Worm (Caenorhabditis elegans) whole organism, late embryonic: ENCODE measurements around the gene Y39E4A.1.

Experiments used
- C08G9.2 ChIP-seq: sonication (generic microtip); optimal IDR thresholded peaks from 2 replicates; lab custom pipeline; 2016; ENCODE audit warnings: mild to moderate bottlenecking, missing genetic modification characterization, moderate library complexity, missing compliant biosample characterization
- Y22D7AL.16 ChIP-seq: sonication (generic microtip); optimal IDR thresholded peaks from 2 replicates; lab custom pipeline; 2016; ENCODE audit warnings: missing genetic modification characterization, missing compliant biosample characterization
- ceh-14 ChIP-seq: sonication (generic microtip); optimal IDR thresholded peaks from 2 replicates; lab custom pipeline; 2016; ENCODE audit warnings: missing genotype, missing genetic modification characterization, missing compliant biosample characterization
- ceh-22 ChIP-seq: sonication (generic microtip); optimal IDR thresholded peaks from 2 replicates; lab custom pipeline; 2017; ENCODE audit warnings: missing biosample characterization, missing genetic modification characterization
- ceh-31 ChIP-seq: sonication (generic microtip); optimal IDR thresholded peaks from 2 replicates; lab custom pipeline; 2016; ENCODE audit warnings: missing genetic modification characterization, missing compliant biosample characterization
- ceh-34 ChIP-seq: sonication (generic microtip); optimal IDR thresholded peaks from 2 replicates; lab custom pipeline; 2016; ENCODE audit warnings: mild to moderate bottlenecking, missing genetic modification characterization, missing compliant biosample characterization
- ceh-48 ChIP-seq: sonication (generic microtip); optimal IDR thresholded peaks from 2 replicates; lab custom pipeline; 2016; ENCODE audit warnings: missing genetic modification characterization, inconsistent platforms, missing compliant biosample characterization
- ceh-9 ChIP-seq: sonication (generic microtip); optimal IDR thresholded peaks from 2 replicates; lab custom pipeline; 2016; ENCODE audit warnings: mild to moderate bottlenecking, missing genetic modification characterization, inconsistent platforms, missing compliant biosample characterization
- che-1 ChIP-seq: sonication (generic microtip); optimal IDR thresholded peaks from 2 replicates; lab custom pipeline; 2016; ENCODE audit warnings: mild to moderate bottlenecking, missing genetic modification characterization, missing compliant biosample characterization
- dmd-4 ChIP-seq: sonication (generic microtip); optimal IDR thresholded peaks from 2 replicates; lab custom pipeline; 2016; ENCODE audit warnings: borderline replicate concordance, missing genetic modification characterization, missing compliant biosample characterization
- elt-2 ChIP-seq: sonication (generic microtip); optimal IDR thresholded peaks from 2 replicates; lab custom pipeline; 2016; ENCODE audit warnings: missing genetic modification reagents, missing genetic modification characterization, missing compliant biosample characterization
- elt-4 ChIP-seq: sonication (generic microtip); optimal IDR thresholded peaks from 2 replicates; lab custom pipeline; 2016; ENCODE audit warnings: missing genetic modification characterization, missing compliant biosample characterization
- ets-4 ChIP-seq: sonication (generic microtip); optimal IDR thresholded peaks from 2 replicates; lab custom pipeline; 2016; ENCODE audit warnings: missing genetic modification characterization, missing compliant biosample characterization
- eyg-1 ChIP-seq: sonication (generic microtip); optimal IDR thresholded peaks from 2 replicates; lab custom pipeline; 2016; ENCODE audit warnings: missing genotype, missing genetic modification characterization, missing compliant biosample characterization
- fax-1 ChIP-seq: sonication (generic microtip); optimal IDR thresholded peaks from 2 replicates; lab custom pipeline; 2016; ENCODE audit warnings: missing genotype, missing genetic modification characterization, missing compliant biosample characterization
- fkh-6 ChIP-seq: sonication (generic microtip); optimal IDR thresholded peaks from 2 replicates; lab custom pipeline; 2016; ENCODE audit warnings: missing genetic modification characterization, missing compliant biosample characterization
- hlh-6 ChIP-seq: sonication (generic microtip); optimal IDR thresholded peaks from 2 replicates; lab custom pipeline; 2016; ENCODE audit warnings: missing genotype, missing genetic modification characterization, missing compliant biosample characterization
- hlh-8 ChIP-seq: sonication (generic microtip); optimal IDR thresholded peaks from 2 replicates; lab custom pipeline; 2016; ENCODE audit warnings: missing genotype, missing genetic modification characterization, missing compliant biosample characterization
- lim-6 ChIP-seq: sonication (generic microtip); optimal IDR thresholded peaks from 2 replicates; lab custom pipeline; 2016; ENCODE audit warnings: missing genetic modification characterization, missing compliant biosample characterization
- lin-11 ChIP-seq: fragments of 200-800 bp; sonication (Bioruptor generic); optimal IDR thresholded peaks from 2 replicates; lab custom pipeline; 2018; ENCODE audit warnings: mild to moderate bottlenecking, missing genetic modification characterization, missing compliant biosample characterization
- madf-2 ChIP-seq: sonication (generic microtip); optimal IDR thresholded peaks from 2 replicates; lab custom pipeline; 2017; ENCODE audit warnings: missing genetic modification characterization, missing compliant biosample characterization
- nhr-11 ChIP-seq: fragments of 150-350 bp; optimal IDR thresholded peaks from 2 replicates; lab custom pipeline; 2014; ENCODE audit warnings: missing biosample characterization, missing genetic modification characterization
- pax-1 ChIP-seq: fragments of 150-350 bp; optimal IDR thresholded peaks from 2 replicates; lab custom pipeline; 2014; ENCODE audit warnings: missing biosample characterization, missing genetic modification characterization
- pha-2 ChIP-seq: sonication (generic microtip); optimal IDR thresholded peaks from 2 replicates; lab custom pipeline; 2017; ENCODE audit warnings: mild to moderate bottlenecking, missing genetic modification characterization, missing compliant biosample characterization
- pqm-1 ChIP-seq: sonication (generic microtip); optimal IDR thresholded peaks from 2 replicates; lab custom pipeline; 2016; ENCODE audit warnings: missing genetic modification characterization, missing compliant biosample characterization
- ref-2 ChIP-seq: sonication (generic microtip); optimal IDR thresholded peaks from 2 replicates; lab custom pipeline; 2016; ENCODE audit warnings: missing genetic modification characterization, missing compliant biosample characterization
- rnt-1 ChIP-seq: sonication (generic microtip); optimal IDR thresholded peaks from 2 replicates; lab custom pipeline; 2016; ENCODE audit warnings: missing genetic modification characterization, missing compliant biosample characterization
- sdc-2 ChIP-seq: sonication (generic microtip); optimal IDR thresholded peaks from 2 replicates; lab custom pipeline; 2016; ENCODE audit warnings: missing genotype, missing genetic modification characterization, missing compliant biosample characterization
- sox-4 ChIP-seq: sonication (generic microtip); optimal IDR thresholded peaks from 2 replicates; lab custom pipeline; 2017; ENCODE audit warnings: mild to moderate bottlenecking, missing genetic modification characterization, inconsistent platforms, missing compliant biosample characterization
- ttx-3 ChIP-seq: sonication (generic microtip); optimal IDR thresholded peaks from 2 replicates; lab custom pipeline; 2016; ENCODE audit warnings: missing genetic modification reagents, missing genetic modification characterization, missing compliant biosample characterization

The Y39E4A.1 gene

DNA sequence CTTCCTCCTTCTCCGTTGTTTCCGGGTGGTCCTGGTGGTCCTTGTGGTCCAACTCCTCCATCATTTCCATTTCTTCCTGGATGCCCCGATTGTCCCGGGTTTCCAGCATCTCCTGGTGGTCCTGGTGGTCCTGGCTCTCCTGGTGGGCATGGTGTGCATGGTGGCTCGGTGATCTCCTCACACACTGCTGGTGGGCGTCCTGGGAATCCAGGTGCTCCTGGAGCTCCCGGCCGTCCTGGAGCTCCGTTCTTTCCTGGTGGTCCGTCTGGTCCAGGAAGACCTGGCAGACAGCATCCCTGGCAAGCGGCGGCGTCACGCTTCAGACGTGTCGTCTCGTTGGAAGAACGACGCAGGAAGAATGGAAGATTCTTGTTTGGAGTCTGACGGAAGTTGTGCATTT is 41.8 kb downstream of the Y39E4A.1 start:
- TF ChIP-seq eyg-1 (tag; lab: Kevin White, UChicago) (no peak), pha-2 (tag; lab: Kevin White, UChicago) (no peak), lin-11 (no peak), lim-6 (no peak), sdc-2 (peak; percentile 29), elt-4 (tag; lab: Kevin White, UChicago) (peak; percentile 88), ceh-34 (tag; lab: Kevin White, UChicago) (no peak), fax-1 (tag; lab: Kevin White, UChicago) (no peak), hlh-6 (tag; lab: Kevin White, UChicago) (no peak), nhr-11 (tag; lab: Kevin White, UChicago) (no peak), ttx-3 (tag; lab: Kevin White, UChicago) (no peak)

DNA sequence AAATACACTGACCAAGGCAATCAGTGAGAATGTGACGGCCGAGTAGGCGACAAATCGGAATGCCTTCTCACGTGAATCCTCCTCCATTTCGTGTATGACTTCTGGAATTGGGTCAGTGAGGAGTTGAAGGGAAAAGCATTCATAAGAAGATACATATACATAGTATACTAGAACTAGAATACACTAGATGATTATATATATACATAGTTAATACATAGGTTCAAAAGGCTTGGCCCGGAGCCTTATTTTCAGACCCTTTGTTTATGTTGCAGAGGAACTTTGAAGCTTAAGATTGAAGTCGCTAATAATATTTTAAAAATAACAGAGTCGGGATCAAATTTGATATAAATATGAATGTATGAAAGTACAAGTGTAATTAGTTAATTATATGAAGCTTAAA is 42.4 kb downstream of the Y39E4A.1 start, which contains the start of gene col-97:
col-97 (minus strand) TSS at position 101 of the 400 bp plus-strand sequence.
- no peak for TF ChIP-seq dmd-4 (tag; lab: Kevin White, UChicago)
- TF ChIP-seq Y22D7AL.16: no peak
- no peak for TF ChIP-seq fkh-6
- TF ChIP-seq madf-2: no peak
- TF ChIP-seq elt-2 (tag; lab: Kevin White, UChicago): no peak
- no peak for TF ChIP-seq sox-4
- no peak for TF ChIP-seq ets-4 (tag; lab: Kevin White, UChicago)
- no peak for TF ChIP-seq rnt-1 (tag; lab: Kevin White, UChicago)
- TF ChIP-seq ceh-9: no peak
- no peak for TF ChIP-seq ceh-22
- TF ChIP-seq pqm-1 (tag; lab: Kevin White, UChicago): no peak

DNA sequence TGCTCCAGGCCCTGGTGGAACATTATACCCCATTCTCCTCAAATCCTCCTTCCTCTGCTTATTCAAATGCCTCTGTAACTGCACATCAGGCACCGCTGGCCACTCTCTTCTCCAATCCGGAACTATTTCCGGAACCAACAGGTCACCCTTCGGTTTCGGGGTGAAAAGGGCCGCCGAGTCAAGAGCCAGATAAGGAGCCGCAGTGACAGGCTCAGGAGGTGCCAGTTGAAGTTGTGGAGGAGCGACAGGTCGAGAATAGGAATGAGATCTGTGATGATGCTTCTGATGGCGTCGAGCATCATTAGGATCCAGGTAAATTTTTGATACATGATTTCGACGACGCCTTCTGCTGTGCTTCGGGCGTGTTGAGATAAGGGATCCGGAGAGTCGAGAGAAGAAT is 47.0 kb downstream of the Y39E4A.1 start:
- TF ChIP-seq ceh-14 (no peak), pax-1 (tag; lab: Kevin White, UChicago) (no peak), che-1 (no peak), ref-2 (tag; lab: Kevin White, UChicago) (no peak), ceh-22 (no peak), ceh-31 (tag; lab: Kevin White, UChicago) (no peak), pqm-1 (tag; lab: Kevin White, UChicago) (no peak), hlh-6 (tag; lab: Kevin White, UChicago) (no peak), fax-1 (tag; lab: Kevin White, UChicago) (no peak), hlh-8 (tag; lab: Kevin White, UChicago) (no peak), C08G9.2 (tag; lab: Kevin White, UChicago) (no peak)

DNA sequence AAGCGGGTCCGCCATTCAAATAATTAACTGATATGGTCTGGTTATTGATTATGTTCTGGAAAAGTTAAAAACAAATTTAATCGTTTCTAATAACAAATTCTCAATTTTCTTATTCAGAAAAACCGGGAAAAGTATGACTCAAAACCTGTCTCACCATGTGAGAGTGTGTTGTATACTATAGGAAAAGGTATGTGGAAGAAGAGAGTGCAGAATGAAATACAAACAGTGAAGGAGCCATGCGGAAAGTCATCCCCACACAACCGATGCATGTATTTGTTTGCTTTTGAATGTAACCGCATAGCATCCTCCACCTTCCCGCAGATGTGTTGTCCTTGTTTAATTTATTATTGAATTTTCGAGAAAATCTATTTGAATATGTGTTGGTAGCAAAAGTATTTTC is 49.2 kb downstream of the Y39E4A.1 start, which contains the start of gene ZK1010.8:
ZK1010.8 (minus strand) TSS at position 214 of the 400 bp plus-strand sequence.
- TF ChIP-seq eyg-1 (tag; lab: Kevin White, UChicago) (no peak), nhr-11 (tag; lab: Kevin White, UChicago) (no peak), ceh-48 (no peak)
